Worm (Caenorhabditis elegans) whole organism, L2 larva: ENCODE measurements around the gene ZK652.8.

Source experiments
- F13H6.1 ChIP-seq: sonication (generic microtip); optimal IDR thresholded peaks from 2 replicates; lab custom pipeline; 2016; ENCODE audit warnings: missing genetic modification characterization, missing compliant biosample characterization
- R02D3.7 ChIP-seq: fragments of 150-350 bp; optimal IDR thresholded peaks from 2 replicates; lab custom pipeline; 2014; ENCODE audit warnings: missing biosample characterization, missing genetic modification characterization
- lin-11 ChIP-seq: fragments of 150-350 bp; sonication (generic microtip); optimal IDR thresholded peaks from 2 replicates; lab custom pipeline; 2014; ENCODE audit warnings: missing biosample characterization, missing genetic modification characterization, inconsistent platforms, mixed read lengths
- lsy-2 ChIP-seq, 2 experiments: fragments of 150-350 bp in 1 of 2; sonication (generic microtip) in 1 of 2; optimal IDR thresholded peaks; 2 replicates each; lab custom pipeline; 2014 to 2017; ENCODE audit warnings: missing biosample characterization in 2 of 2, missing genetic modification characterization in 2 of 2
- mdl-1 ChIP-seq, 2 experiments: fragments of 150-350 bp in 1 of 2; sonication (generic microtip) in 1 of 2; optimal IDR thresholded peaks; 2 replicates each; lab custom pipeline; 2017; ENCODE audit warnings: missing biosample characterization in 2 of 2, missing genetic modification characterization in 2 of 2
- nhr-12 ChIP-seq: fragments of 150-350 bp; optimal IDR thresholded peaks from 2 replicates; lab custom pipeline; 2014; ENCODE audit warnings: missing biosample characterization, missing genetic modification characterization
- unc-39 ChIP-seq: fragments of 150-350 bp; optimal IDR thresholded peaks from 2 replicates; lab custom pipeline; 2014; ENCODE audit warnings: missing biosample characterization, missing genetic modification characterization
- unc-55 ChIP-seq: fragments of 150-350 bp; sonication (generic microtip); optimal IDR thresholded peaks from 3 replicates; lab custom pipeline; 2014; ENCODE audit warnings: missing biosample characterization, missing genetic modification reagents, missing genetic modification characterization

DNA sequence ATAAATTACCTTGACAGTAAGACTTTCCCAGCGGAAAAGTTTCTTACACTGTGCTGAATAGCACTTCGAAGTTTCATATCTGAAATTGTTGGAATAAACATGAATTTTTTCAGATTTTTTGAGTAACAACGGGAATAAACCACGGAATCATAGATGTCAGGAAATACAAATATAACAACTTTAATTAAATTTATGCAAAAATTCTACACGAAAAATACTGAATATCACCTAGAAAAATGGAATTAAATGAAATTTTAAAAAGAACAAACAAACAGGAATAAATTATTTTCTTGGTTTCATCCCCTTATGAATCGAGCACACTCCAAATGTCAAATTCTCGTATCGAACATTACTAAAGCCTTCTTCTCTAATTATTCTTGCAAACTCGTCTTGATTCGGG, 13.7 kb upstream of the ZK652.8 start, which contains the start of gene tag-307:
- TF ChIP-seq lin-11 = no peak
- no peak for TF ChIP-seq R02D3.7 (tag; lab: Kevin White, UChicago)
- TF ChIP-seq unc-39 (tag; lab: Kevin White, UChicago) = no peak
- TF ChIP-seq lsy-2 (tag; optimal IDR thresholded peaks at IDR 0.05; lab: Kevin White, UChicago) = no peak
- no peak for TF ChIP-seq nhr-12 (tag; lab: Kevin White, UChicago)
- no peak for TF ChIP-seq unc-55 (GFP tag; lab: Kevin White, UChicago)
- no peak for TF ChIP-seq mdl-1 (tag; optimal IDR thresholded peaks at IDR 0.05; lab: Kevin White, UChicago)
- TF ChIP-seq F13H6.1 (tag; lab: Kevin White, UChicago) = no peak
